Fruit fly (Drosophila melanogaster): Measurements from ENCODE around the gene pelo.

pelo gene

dm6 chr2L:9705872-9706317 lies 5.3 kb downstream of the pelo start, which contains the start of gene CG31710 (continued):
- TF ChIP-seq disco-r (GFP tag; optimal IDR thresholded peaks at IDR 0.05): no peak
- TF ChIP-seq phol (tag; optimal IDR thresholded peaks at IDR 0.05): no peak
- no peak for TF ChIP-seq CHES-1-like (GFP tag; optimal IDR thresholded peaks at IDR 0.05)
- TF ChIP-seq Bteb2 (GFP tag; optimal IDR thresholded peaks at IDR 0.05): no peak
- TF ChIP-seq ham (GFP tag; IDR thresholded peaks at IDR 0.05): no peak
- TF ChIP-seq chm (GFP tag; IDR thresholded peaks at IDR 0.05): peak; percentile 59; the same call in 1 of the 2 replicates
- TF ChIP-seq gsb-n (tag; optimal IDR thresholded peaks at IDR 0.05): no peak
- TF ChIP-seq B-H1 (GFP tag; IDR thresholded peaks at IDR 0.05): no peak
- TF ChIP-seq stwl (tag; optimal IDR thresholded peaks at IDR 0.05): peak; percentile 30
- no peak for TF ChIP-seq CG6683 (GFP tag; optimal IDR thresholded peaks at IDR 0.05)
- TF ChIP-seq CG4617 (GFP tag; optimal IDR thresholded peaks at IDR 0.05; ENCODE audit: borderline replicate concordance): no peak
- TF ChIP-seq CG9797 (GFP tag; optimal IDR thresholded peaks at IDR 0.05): no peak
- no peak for TF ChIP-seq CG30403 (GFP tag; optimal IDR thresholded peaks at IDR 0.05)
- peak; percentile 23 for TF ChIP-seq CG2678 (tag; optimal IDR thresholded peaks at IDR 0.05)
- no peak for TF ChIP-seq repo (GFP tag; optimal IDR thresholded peaks at IDR 0.05)
- no peak for TF ChIP-seq Xrp1 (GFP tag; IDR thresholded peaks at IDR 0.05)
- no peak for TF ChIP-seq Usf (GFP tag; optimal IDR thresholded peaks at IDR 0.05)
- TF ChIP-seq ken (GFP tag; IDR thresholded peaks at IDR 0.05): no peak
- TF ChIP-seq esg (GFP tag; conservative IDR thresholded peaks at IDR 0.05): no peak
- peak; percentile 16 for TF ChIP-seq CG10543 (GFP tag; optimal IDR thresholded peaks at IDR 0.05)
- TF ChIP-seq CG2889 (GFP tag; IDR thresholded peaks at IDR 0.05): no peak
- TF ChIP-seq CG18599 (GFP tag; optimal IDR thresholded peaks at IDR 0.05): no peak
- TF ChIP-seq Adf1 (GFP tag; IDR thresholded peaks at IDR 0.05): no peak; the same call in 1 of the 2 replicates
- no peak for TF ChIP-seq CG10565 (GFP tag; optimal IDR thresholded peaks at IDR 0.05)
- TF ChIP-seq psq (GFP tag; optimal IDR thresholded peaks at IDR 0.05): no peak
- TF ChIP-seq fu2 (GFP tag; optimal IDR thresholded peaks at IDR 0.05): no peak
- TF ChIP-seq CG8281 (tag; optimal IDR thresholded peaks at IDR 0.05): peak; percentile 40
- peak; percentile 47 for TF ChIP-seq Blimp-1 (GFP tag; optimal IDR thresholded peaks at IDR 0.05)
- no peak for TF ChIP-seq pb (GFP tag; optimal IDR thresholded peaks at IDR 0.05)
- TF ChIP-seq Six4 (GFP tag; optimal IDR thresholded peaks at IDR 0.05): no peak
- no peak for TF ChIP-seq CG3726 (GFP tag; IDR thresholded peaks at IDR 0.05)
- TF ChIP-seq CG7745 (tag; optimal IDR thresholded peaks at IDR 0.05): no peak
- peak; percentile 28; the same call in 1 of the 2 replicates for TF ChIP-seq sob (GFP tag; IDR thresholded peaks at IDR 0.05)
- TF ChIP-seq bab2 (GFP tag; optimal IDR thresholded peaks at IDR 0.05): no peak
- no peak for TF ChIP-seq CG15696 (tag; optimal IDR thresholded peaks at IDR 0.05)
- no peak for TF ChIP-seq toy (GFP tag; IDR thresholded peaks at IDR 0.05)
- no peak; the same call in 1 of the 3 replicates for TF ChIP-seq CG34224 (GFP tag; IDR thresholded peaks at IDR 0.05; ENCODE audit: partially characterized antibody)
- TF ChIP-seq Xbp1 (GFP tag; optimal IDR thresholded peaks at IDR 0.05): no peak
- no peak for TF ChIP-seq fd96Cb (tag; optimal IDR thresholded peaks at IDR 0.05)
- TF ChIP-seq Hey (tag; optimal IDR thresholded peaks at IDR 0.05): no peak
- no peak for TF ChIP-seq GATAe (GFP tag; conservative IDR thresholded peaks at IDR 0.05)
- TF ChIP-seq CG1792 (GFP tag; optimal IDR thresholded peaks at IDR 0.05): no peak
- no peak for TF ChIP-seq wdn (GFP tag; IDR thresholded peaks at IDR 0.05)
- TF ChIP-seq Lpt (GFP tag; optimal IDR thresholded peaks at IDR 0.05): no peak
- no peak for TF ChIP-seq Nf-YB (GFP tag; optimal IDR thresholded peaks at IDR 0.05)
- no peak for TF ChIP-seq yki (optimal IDR thresholded peaks at IDR 0.05)
- no peak for TF ChIP-seq D (optimal IDR thresholded peaks at IDR 0.05)
- TF ChIP-seq D (GFP tag; optimal IDR thresholded peaks at IDR 0.05): no peak
- TF ChIP-seq so (GFP tag; IDR thresholded peaks at IDR 0.05): 0 out of 3 replicates have a peak, but pooled peaks have one; percentile 56
- TF ChIP-seq sim (GFP tag; IDR thresholded peaks at IDR 0.05): peak; percentile 29; the same call in 1 of the 2 replicates
- no peak for TF ChIP-seq CG12659 (GFP tag; optimal IDR thresholded peaks at IDR 0.05)
- TF ChIP-seq CG1647 (GFP tag; optimal IDR thresholded peaks at IDR 0.05): no peak
